Fruit fly (Drosophila melanogaster): Measurements from ENCODE around the gene CG14022.

Gene CG14022

dm6 chr2L:5278309-5279130 is 50.2 kb downstream of the CG14022 start, which contains the start of the genes Nin and Bub1:
TSS of gene Nin (minus strand) at chr2L:5278548.
TSS of gene Bub1 (plus strand) at chr2L:5278865.
- TF ChIP-seq CG8319 (GFP tag; optimal IDR thresholded peaks at IDR 0.05) (no peak), fkh (GFP tag; optimal IDR thresholded peaks at IDR 0.05) (peak; percentile 67), Ets21C (GFP tag; optimal IDR thresholded peaks at IDR 0.05) (no peak), dsx (GFP tag; optimal IDR thresholded peaks at IDR 0.05; ENCODE audit: poor library complexity, severe bottlenecking) (no peak), cyc (GFP tag; optimal IDR thresholded peaks at IDR 0.05) (peak; percentile 17), achi (GFP tag; optimal IDR thresholded peaks at IDR 0.05) (peak; percentile 59), OdsH (GFP tag; optimal IDR thresholded peaks at IDR 0.05) (no peak), Eip78C (GFP tag) (peak; percentile 80), Sox15 (GFP tag; optimal IDR thresholded peaks at IDR 0.05) (peak; percentile 22), CG34406 (GFP tag; optimal IDR thresholded peaks at IDR 0.05) (peak; percentile 17), CG9139 (GFP tag; optimal IDR thresholded peaks at IDR 0.05) (no peak), lz (GFP tag; optimal IDR thresholded peaks at IDR 0.05) (peak; percentile 49), net (GFP tag; optimal IDR thresholded peaks at IDR 0.05) (no peak), Hr39 (GFP tag; optimal IDR thresholded peaks at IDR 0.05) (peak; percentile 30), ss (GFP tag; optimal IDR thresholded peaks at IDR 0.05) (no peak), CG8632 (GFP tag; optimal IDR thresholded peaks at IDR 0.05) (no peak), acj6 (GFP tag; optimal IDR thresholded peaks at IDR 0.05) (no peak), CG31627 (GFP tag; optimal IDR thresholded peaks at IDR 0.05) (peak; percentile 23), CG3919 (GFP tag; optimal IDR thresholded peaks at IDR 0.05) (no peak), Smox (GFP tag; optimal IDR thresholded peaks at IDR 0.05) (no peak), spab (GFP tag; optimal IDR thresholded peaks at IDR 0.05) (no peak), CG10669 (GFP tag; optimal IDR thresholded peaks at IDR 0.05) (no peak), CG3032 (tag; optimal IDR thresholded peaks at IDR 0.05) (peak; percentile 31), CG15336 (GFP tag; IDR thresholded peaks at IDR 0.05) (no peak), dac (GFP tag; optimal IDR thresholded peaks at IDR 0.05) (no peak), CG11902 (GFP tag; optimal IDR thresholded peaks at IDR 0.05) (peak; percentile 2), esn (GFP tag; optimal IDR thresholded peaks at IDR 0.05) (peak; percentile 64), CG6163 (GFP tag; IDR thresholded peaks at IDR 0.05) (peak; percentile 60), Lpt (GFP tag; optimal IDR thresholded peaks at IDR 0.05) (no peak), Sox14 (GFP tag; optimal IDR thresholded peaks at IDR 0.05) (peak; percentile 33), CG11294 (GFP tag; IDR thresholded peaks at IDR 0.05) (no peak), vri (GFP tag; optimal IDR thresholded peaks at IDR 0.05) (peak; percentile 88)
